Worm (Caenorhabditis elegans) whole organism, late embryonic: ENCODE measurements around the gene scl-8.

Experiments
- ceh-48 ChIP-seq: sonication (generic microtip); optimal IDR thresholded peaks from 2 replicates; lab custom pipeline; 2016; ENCODE audit warnings: missing genetic modification characterization, inconsistent platforms, missing compliant biosample characterization
- odd-2 ChIP-seq: sonication (generic microtip); optimal IDR thresholded peaks from 2 replicates; lab custom pipeline; 2017; ENCODE audit warnings: antibody characterized with exemption, mild to moderate bottlenecking, missing genetic modification characterization, missing compliant biosample characterization
- sox-2 ChIP-seq: fragments of 200-800 bp; sonication (Bioruptor generic); IDR thresholded peaks from 2 replicates; pipeline ENCODE4 v1.3.6; 2022; ENCODE audit warnings: missing genetic modification reagents, missing genetic modification characterization, missing compliant biosample characterization
- tbx-2 ChIP-seq: sonication (generic microtip); optimal IDR thresholded peaks from 2 replicates; lab custom pipeline; 2016; ENCODE audit warnings: missing genetic modification characterization, missing compliant biosample characterization
- unc-3 ChIP-seq, 2 experiments: fragments of 200-800 bp in 1 of 2; sonication (Bioruptor generic) in 1 of 2; sonication (generic microtip) in 1 of 2; conservative IDR thresholded peaks in 1 of 2; optimal IDR thresholded peaks in 1 of 2; 2 replicates each; pipeline versions ENCODE4 v1.3.6 to Lab custom; 2016 to 2022; ENCODE audit warnings: missing compliant biosample characterization in 2 of 2, missing genetic modification characterization in 2 of 2, missing genetic modification reagents in 1 of 2

- no peak for TF ChIP-seq tbx-2 (tag; lab: Kevin White, UChicago)
- no peak for TF ChIP-seq ceh-48
- TF ChIP-seq odd-2 (tag; lab: Kevin White, UChicago), result no peak
- no peak for TF ChIP-seq sox-2 (GFP tag; lab: Robert Waterston, UW)
- TF ChIP-seq unc-3 (GFP tag; conservative IDR thresholded peaks at IDR 0.05; lab: Robert Waterston, UW), result no peak
- no peak for TF ChIP-seq unc-3 (tag; optimal IDR thresholded peaks at IDR 0.05; lab: Kevin White, UChicago)
These were observed 39.4 kb upstream of the scl-8 start for ce11 chrIV:13032153-13032552.
